Fruit fly (Drosophila melanogaster) whole organism, prepupa: ENCODE measurements around the gene CG33267.

ENCODE experiments used
- CG10631 ChIP-seq: fragments of 200-800 bp; sonication (Bioruptor generic); optimal IDR thresholded peaks from 2 replicates; lab custom pipeline; 2016; ENCODE audit warnings: missing biosample characterization, missing genetic modification characterization
- CG10669 ChIP-seq: fragments of 200-800 bp; sonication (Bioruptor generic); optimal IDR thresholded peaks from 3 replicates; lab custom pipeline; 2018; ENCODE audit warnings: missing biosample characterization, mild to moderate bottlenecking, missing genetic modification characterization, moderate library complexity
- CG11762 ChIP-seq: fragments of 200-800 bp; sonication (Bioruptor generic); optimal IDR thresholded peaks from 3 replicates; lab custom pipeline; 2016; ENCODE audit warnings: missing biosample characterization, missing genetic modification characterization; ENCODE audit not compliant: insufficient read depth
- CG1621 ChIP-seq: fragments of 200-800 bp; sonication (Bioruptor generic); optimal IDR thresholded peaks from 3 replicates; lab custom pipeline; 2018; ENCODE audit warnings: missing biosample characterization, mild to moderate bottlenecking, missing genetic modification characterization
- CG3032 ChIP-seq: fragments of 200-800 bp; optimal IDR thresholded peaks from 2 replicates; lab custom pipeline; 2019; ENCODE audit warnings: missing biosample characterization, mild to moderate bottlenecking, missing genetic modification characterization, moderate library complexity
- CG32006 ChIP-seq: fragments of 200-800 bp; sonication (Bioruptor generic); optimal IDR thresholded peaks from 3 replicates; lab custom pipeline; 2017; ENCODE audit warnings: missing biosample characterization, mild to moderate bottlenecking, missing genetic modification characterization
- CG34406 ChIP-seq: fragments of 200-800 bp; sonication (Bioruptor generic); optimal IDR thresholded peaks from 3 replicates; lab custom pipeline; 2016; ENCODE audit warnings: missing biosample characterization, missing genetic modification characterization
- CG3919 ChIP-seq: fragments of 200-800 bp; sonication (Bioruptor generic); optimal IDR thresholded peaks from 3 replicates; lab custom pipeline; 2016; ENCODE audit warnings: missing biosample characterization, missing genetic modification characterization
- CG6792 ChIP-seq: fragments of 200-800 bp; sonication (Bioruptor generic); optimal IDR thresholded peaks from 3 replicates; lab custom pipeline; 2016; ENCODE audit warnings: missing biosample characterization, missing genetic modification characterization
- CG6808 ChIP-seq: fragments of 200-800 bp; sonication (Bioruptor generic); optimal IDR thresholded peaks from 3 replicates; lab custom pipeline; 2017; ENCODE audit warnings: missing biosample characterization, missing genetic modification characterization, mild to moderate bottlenecking, moderate library complexity, missing genetic modification reagents
- CG6854 ChIP-seq: fragments of 200-800 bp; sonication (Bioruptor generic); optimal IDR thresholded peaks from 2 replicates; lab custom pipeline; 2017; ENCODE audit warnings: missing biosample characterization, mild to moderate bottlenecking, missing genetic modification characterization
- CG7368 ChIP-seq: fragments of 200-800 bp; sonication (Bioruptor generic); optimal IDR thresholded peaks from 3 replicates; lab custom pipeline; 2016; ENCODE audit warnings: missing biosample characterization, missing genetic modification characterization
- CG8119 ChIP-seq: fragments of 200-800 bp; sonication (Bioruptor generic); IDR thresholded peaks from 3 replicates; pipeline ENCODE4 v1.3.6; 2022; ENCODE audit warnings: missing biosample characterization, missing genetic modification characterization
- CG8632 ChIP-seq: fragments of 200-800 bp; sonication (Bioruptor generic); optimal IDR thresholded peaks from 3 replicates; lab custom pipeline; 2016; ENCODE audit warnings: missing biosample characterization, missing genetic modification characterization
- CG9139 ChIP-seq: fragments of 200-800 bp; sonication (Bioruptor generic); optimal IDR thresholded peaks from 3 replicates; lab custom pipeline; 2017; ENCODE audit warnings: missing biosample characterization, mild to moderate bottlenecking, missing genetic modification characterization
- Eip93F ChIP-seq: fragments of 200-800 bp; sonication (Bioruptor generic); optimal IDR thresholded peaks from 2 replicates; lab custom pipeline; 2016; ENCODE audit warnings: missing biosample characterization, mild to moderate bottlenecking, missing genetic modification characterization
- Ets96B ChIP-seq: fragments of 200-800 bp; optimal IDR thresholded peaks from 2 replicates; lab custom pipeline; 2019; ENCODE audit warnings: missing biosample characterization, mild to moderate bottlenecking, missing genetic modification characterization, moderate library complexity
- Gug ChIP-seq: fragments of 200-800 bp; sonication (Bioruptor generic); IDR thresholded peaks from 2 replicates; pipeline ENCODE4 v1.3.6; 2022; ENCODE audit warnings: missing biosample characterization, missing genetic modification characterization
- Hr38 ChIP-seq: sonication (Bioruptor generic); optimal IDR thresholded peaks from 2 replicates; lab custom pipeline; 2016; ENCODE audit warnings: missing biosample characterization, missing genetic modification characterization
- Met ChIP-seq: fragments of 200-800 bp; sonication (Bioruptor generic); optimal IDR thresholded peaks from 3 replicates; lab custom pipeline; 2016; ENCODE audit warnings: missing biosample characterization, missing genetic modification characterization
- Smox ChIP-seq: fragments of 200-800 bp; sonication (Bioruptor generic); optimal IDR thresholded peaks from 3 replicates; lab custom pipeline; 2016; ENCODE audit warnings: missing biosample characterization, missing genetic modification characterization
- Sox15 ChIP-seq: fragments of 200-800 bp; sonication (Bioruptor generic); optimal IDR thresholded peaks from 3 replicates; lab custom pipeline; 2016; ENCODE audit warnings: missing biosample characterization, missing genetic modification characterization
- achi ChIP-seq: fragments of 200-800 bp; sonication (Bioruptor generic); optimal IDR thresholded peaks from 3 replicates; lab custom pipeline; 2016; ENCODE audit warnings: missing biosample characterization, missing genetic modification characterization
- acj6 ChIP-seq: fragments of 200-800 bp; sonication (Bioruptor generic); optimal IDR thresholded peaks from 3 replicates; lab custom pipeline; 2016; ENCODE audit warnings: missing biosample characterization, missing genetic modification characterization
- cyc ChIP-seq: fragments of 200-800 bp; sonication (Bioruptor generic); optimal IDR thresholded peaks from 3 replicates; lab custom pipeline; 2016; ENCODE audit warnings: missing biosample characterization, missing genetic modification characterization
- dac ChIP-seq: fragments of 200-800 bp; sonication (Bioruptor generic); optimal IDR thresholded peaks from 2 replicates; lab custom pipeline; 2017; ENCODE audit warnings: missing biosample characterization, mild to moderate bottlenecking, missing genetic modification characterization
- dsx ChIP-seq: fragments of 200-800 bp; optimal IDR thresholded peaks from 3 replicates; lab custom pipeline; 2019; ENCODE audit warnings: missing biosample characterization, mild to moderate bottlenecking, missing genetic modification characterization, moderate library complexity; ENCODE audit not compliant: poor library complexity, severe bottlenecking
- fd59A ChIP-seq: fragments of 200-800 bp; sonication (Bioruptor generic); optimal IDR thresholded peaks from 2 replicates; lab custom pipeline; 2017; ENCODE audit warnings: missing biosample characterization, mild to moderate bottlenecking, missing genetic modification characterization, missing genetic modification reagents
- fkh ChIP-seq: fragments of 200-800 bp; sonication (Bioruptor generic); optimal IDR thresholded peaks from 3 replicates; lab custom pipeline; 2017; ENCODE audit warnings: missing biosample characterization, mild to moderate bottlenecking, missing genetic modification characterization, moderate library complexity
- lz ChIP-seq: fragments of 200-800 bp; sonication (Bioruptor generic); optimal IDR thresholded peaks from 3 replicates; lab custom pipeline; 2016; ENCODE audit warnings: missing biosample characterization, missing genetic modification characterization
- ss ChIP-seq, 2 experiments: fragments of 200-800 bp; sonication (Bioruptor generic); optimal IDR thresholded peaks; 2 replicates in 1 of 2; 3 replicates in 1 of 2; lab custom pipeline; 2017 to 2018; ENCODE audit warnings: mild to moderate bottlenecking in 2 of 2, missing biosample characterization in 2 of 2, missing genetic modification characterization in 2 of 2, moderate library complexity in 1 of 2
- svp ChIP-seq: fragments of 200-800 bp; sonication (Bioruptor generic); peaks from one replicate; lab custom pipeline; 2016; ENCODE audit warnings: missing biosample characterization, missing genetic modification characterization

The CG33267 gene

dm6 chr3L:11578847-11579246, 14.6 kb downstream of the CG33267 start:
- no peak for TF ChIP-seq Gug (GFP tag; lab: Robert Waterston, UW)
- no peak for TF ChIP-seq CG34406 (GFP tag; lab: Kevin White, UChicago)
- no peak for TF ChIP-seq Met (GFP tag; lab: Kevin White, UChicago)
- TF ChIP-seq acj6 = no peak
- no peak for TF ChIP-seq dac
- TF ChIP-seq CG3032 = no peak
- TF ChIP-seq ss (GFP tag; optimal IDR thresholded peaks at IDR 0.05; lab: Kevin White, UChicago) = no peak
- no peak for TF ChIP-seq Sox15 (GFP tag; lab: Kevin White, UChicago)
- TF ChIP-seq CG7368 (GFP tag; lab: Kevin White, UChicago) = no peak
- no peak for TF ChIP-seq CG1621 (tag; lab: Kevin White, UChicago)
- TF ChIP-seq CG32006 = no peak
- no peak for TF ChIP-seq CG6808
- no peak for TF ChIP-seq CG6792 (GFP tag; lab: Kevin White, UChicago)
- no peak for TF ChIP-seq CG8119 (GFP tag; lab: Robert Waterston, UW)
- TF ChIP-seq CG10669 = no peak
- no peak for TF ChIP-seq fd59A (GFP tag; lab: Kevin White, UChicago)
- no peak for TF ChIP-seq Smox
- TF ChIP-seq CG9139 = no peak
- TF ChIP-seq svp (GFP tag; lab: Kevin White, UChicago) = no peak
- no peak for TF ChIP-seq achi (GFP tag; lab: Kevin White, UChicago)

DNA sequence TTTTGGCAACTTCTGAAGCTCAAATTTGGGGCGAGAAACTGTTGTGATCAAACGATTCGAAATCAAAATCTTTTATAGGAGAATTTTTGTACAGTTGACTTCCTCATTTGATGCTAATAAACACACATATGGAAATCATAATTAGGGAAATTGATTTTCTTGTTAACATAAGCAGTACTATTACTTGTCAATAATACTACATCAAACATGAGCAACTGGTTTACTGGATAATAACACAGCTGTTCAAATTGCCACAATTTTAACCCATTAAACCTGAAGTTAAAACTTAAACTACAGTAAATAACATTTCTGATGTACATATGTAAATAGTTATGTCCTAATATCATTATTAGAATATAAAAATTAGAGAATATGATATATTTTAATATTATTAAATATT, 15.6 kb downstream of the CG33267 start, which contains the start of gene CG43390:
Gene CG43390 (minus strand): TSS at position 32 of the 400 bp plus-strand sequence.
- TF ChIP-seq fkh (GFP tag; lab: Kevin White, UChicago) (peak; percentile 46), CG3919 (no peak)

- TF ChIP-seq acj6 (no peak), CG6854 (GFP tag; lab: Kevin White, UChicago) (no peak)
These were observed 16.6 kb downstream of the CG33267 start, which contains the start of gene CG43391 for dm6 chr3L:11580919-11581318. Gene CG43391, minus strand, starts transcription at chr3L:11581019.

DNA sequence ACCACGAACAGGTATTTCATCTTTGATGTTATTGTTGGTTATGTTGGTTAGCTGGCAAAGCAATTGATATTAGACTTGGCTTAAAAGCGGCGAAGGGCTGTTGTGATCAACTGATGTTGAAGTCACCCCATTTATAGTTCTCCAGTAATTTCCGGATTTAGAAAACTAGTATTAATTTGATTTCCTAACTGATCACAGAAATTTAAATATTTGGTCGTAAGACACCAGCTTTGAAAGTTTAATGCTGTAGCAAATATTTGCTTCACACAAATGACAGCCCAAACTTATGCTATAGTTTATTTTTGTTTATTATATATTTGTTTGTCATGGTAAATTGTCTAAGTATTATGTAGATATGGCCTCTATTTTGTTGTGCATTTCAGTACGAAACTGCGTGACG, 17.8 kb downstream of the CG33267 start, which contains the start of gene CG33269:
Gene CG33269 (minus strand): TSS at position 101 of the 400 bp plus-strand sequence.
- no peak for TF ChIP-seq CG11762 (GFP tag; lab: Kevin White, UChicago)
- TF ChIP-seq dsx (GFP tag; lab: Kevin White, UChicago) = no peak
- no peak for TF ChIP-seq CG8632 (GFP tag; lab: Kevin White, UChicago)
- no peak for TF ChIP-seq Ets96B (tag; lab: Kevin White, UChicago)
- TF ChIP-seq Eip93F (GFP tag; lab: Kevin White, UChicago) = no peak
- no peak for TF ChIP-seq Hr38 (GFP tag; lab: Kevin White, UChicago)
- TF ChIP-seq lz (GFP tag; lab: Kevin White, UChicago) = no peak
- TF ChIP-seq cyc (GFP tag; lab: Kevin White, UChicago) = no peak

- no peak for TF ChIP-seq CG10631 (GFP tag; lab: Kevin White, UChicago)
These were observed 19.7 kb downstream of the CG33267 start, which contains the start of gene CG32086 for dm6 chr3L:11583964-11584363. Gene CG32086, minus strand, starts transcription at chr3L:11584064.
